Fruit fly (Drosophila melanogaster) whole organism, embryonic: ENCODE measurements around the gene Takl1.

Experiments used
- CG11695 ChIP-seq: fragments of 200-800 bp; sonication (Bioruptor generic); IDR thresholded peaks from 3 replicates; pipeline ENCODE4 v1.3.6; 2022; ENCODE audit warnings: missing biosample characterization, missing genetic modification characterization
- CG15073 ChIP-seq: fragments of 200-800 bp; sonication (Bioruptor generic); optimal IDR thresholded peaks from 2 replicates; lab custom pipeline; 2016; ENCODE audit warnings: missing biosample characterization, missing genetic modification characterization
- CG2129 ChIP-seq: fragments of 200-800 bp; sonication (Bioruptor generic); IDR thresholded peaks from 2 replicates; pipeline ENCODE4 v1.3.6; 2022; ENCODE audit warnings: missing biosample characterization, missing genetic modification characterization; ENCODE audit not compliant: partially characterized antibody
- CG2875 ChIP-seq: fragments of 200-800 bp; sonication (Bioruptor generic); optimal IDR thresholded peaks from 2 replicates; lab custom pipeline; 2017; ENCODE audit warnings: missing biosample characterization, mild to moderate bottlenecking, missing genetic modification characterization, missing genetic modification reagents
- CG3995 ChIP-seq: fragments of 200-800 bp; sonication (Bioruptor generic); optimal IDR thresholded peaks from 3 replicates; lab custom pipeline; 2016; ENCODE audit warnings: missing biosample characterization, missing genetic modification characterization
- CG4707 ChIP-seq: fragments of 200-800 bp; sonication (Bioruptor generic); optimal IDR thresholded peaks from 2 replicates; lab custom pipeline; 2018; ENCODE audit warnings: missing biosample characterization, mild to moderate bottlenecking, missing genetic modification characterization, moderate library complexity
- CG6791 ChIP-seq: fragments of 200-800 bp; sonication (Bioruptor generic); IDR thresholded peaks from 3 replicates; pipeline ENCODE4 v1.3.6; 2022; ENCODE audit warnings: missing biosample characterization, missing genetic modification characterization; ENCODE audit not compliant: partially characterized antibody
- CG9215 ChIP-seq: fragments of 200-800 bp; sonication (Bioruptor generic); IDR thresholded peaks from 2 replicates; pipeline ENCODE4 v1.3.6; 2022; ENCODE audit warnings: missing biosample characterization, missing genetic modification characterization
- Drgx ChIP-seq: fragments of 200-800 bp; sonication (Bioruptor generic); IDR thresholded peaks from 2 replicates; pipeline ENCODE4 v1.3.6; 2022; ENCODE audit warnings: missing biosample characterization, missing genetic modification characterization
- Gsc ChIP-seq: fragments of 200-800 bp; sonication (Bioruptor generic); IDR thresholded peaks from 2 replicates; pipeline ENCODE4 v1.3.6; 2022; ENCODE audit warnings: missing biosample characterization, missing genetic modification characterization
- H15 ChIP-seq: fragments of 200-800 bp; sonication (Bioruptor generic); IDR thresholded peaks from 3 replicates; pipeline ENCODE4 v1.3.6; 2022; ENCODE audit warnings: missing biosample characterization, missing genetic modification characterization
- Hr39 ChIP-seq: fragments of >200 bp; optimal IDR thresholded peaks from 2 replicates; lab custom pipeline; 2017
- NC2α ChIP-seq: fragments of 200-800 bp; sonication (Bioruptor generic); optimal IDR thresholded peaks from 2 replicates; lab custom pipeline; 2016; ENCODE audit warnings: missing biosample characterization, missing genetic modification characterization
- Rx ChIP-seq: fragments of 200-800 bp; sonication (Bioruptor generic); IDR thresholded peaks from 2 replicates; pipeline ENCODE4 v1.3.6; 2022; ENCODE audit warnings: missing biosample characterization, missing genetic modification characterization
- Trl ChIP-seq, 3 experiments: fragments of >200 bp in 2 of 3; fragments of 200-800 bp in 1 of 3; sonication (Bioruptor generic) in 1 of 3; optimal IDR thresholded peaks; 2 replicates in 1 of 3; 3 replicates in 2 of 3; lab custom pipeline; 2016 to 2017; ENCODE audit warnings: missing biosample characterization in 1 of 3, missing genetic modification characterization in 1 of 3
- bsh ChIP-seq, 2 experiments: fragments of 200-800 bp; sonication (Bioruptor generic); optimal IDR thresholded peaks; 2 replicates each; lab custom pipeline; 2017 to 2018; ENCODE audit warnings: mild to moderate bottlenecking in 2 of 2, missing biosample characterization in 2 of 2, missing genetic modification characterization in 2 of 2, moderate library complexity in 1 of 2
- cas ChIP-seq: fragments of 200-800 bp; sonication (Bioruptor generic); IDR thresholded peaks from 2 replicates; pipeline ENCODE4 v1.3.6; 2022; ENCODE audit warnings: missing biosample characterization, missing genetic modification characterization
- corto ChIP-seq: fragments of 200-800 bp; sonication (Bioruptor generic); optimal IDR thresholded peaks from 2 replicates; lab custom pipeline; 2016; ENCODE audit warnings: missing biosample characterization, mild to moderate bottlenecking, missing genetic modification characterization, moderate library complexity
- crp ChIP-seq, 2 experiments: fragments of 200-800 bp; sonication (Bioruptor generic); optimal IDR thresholded peaks; 2 replicates in 1 of 2; 3 replicates in 1 of 2; lab custom pipeline; 2017; ENCODE audit warnings: missing biosample characterization in 2 of 2, missing genetic modification characterization in 2 of 2, mild to moderate bottlenecking in 1 of 2, moderate library complexity in 1 of 2
- dan ChIP-seq: fragments of 200-800 bp; sonication (Bioruptor generic); IDR thresholded peaks from 2 replicates; pipeline ENCODE4 v1.3.6; 2022; ENCODE audit warnings: missing biosample characterization, missing genetic modification characterization
- en ChIP-seq: fragments of 200-800 bp; sonication (Bioruptor generic); optimal IDR thresholded peaks from 2 replicates; lab custom pipeline; 2016; ENCODE audit warnings: missing biosample characterization, missing genetic modification characterization
- grn ChIP-seq: fragments of 200-800 bp; sonication (Bioruptor generic); optimal IDR thresholded peaks from 3 replicates; lab custom pipeline; 2017; ENCODE audit warnings: missing biosample characterization, missing genetic modification characterization
- ken ChIP-seq: fragments of 200-800 bp; sonication (Bioruptor generic); IDR thresholded peaks from 3 replicates; pipeline ENCODE4 v1.3.6; 2022; ENCODE audit warnings: missing biosample characterization, missing genetic modification characterization
- lbe ChIP-seq: fragments of 200-800 bp; sonication (Bioruptor generic); optimal IDR thresholded peaks from 2 replicates; lab custom pipeline; 2016; ENCODE audit warnings: missing biosample characterization, mild to moderate bottlenecking, missing genetic modification characterization
- nom ChIP-seq: fragments of 200-800 bp; sonication (Bioruptor generic); optimal IDR thresholded peaks from 2 replicates; lab custom pipeline; 2017; ENCODE audit warnings: missing biosample characterization, missing genetic modification characterization, mild to moderate bottlenecking, moderate library complexity, missing genetic modification reagents
- p53 ChIP-seq: fragments of 200-800 bp; sonication (Bioruptor generic); optimal IDR thresholded peaks from 2 replicates; lab custom pipeline; 2016; ENCODE audit warnings: missing biosample characterization, missing genetic modification characterization
- scrt ChIP-seq: fragments of 200-800 bp; sonication (Bioruptor generic); optimal IDR thresholded peaks from 2 replicates; lab custom pipeline; 2018; ENCODE audit warnings: missing biosample characterization, mild to moderate bottlenecking, missing genetic modification characterization, moderate library complexity
- sens ChIP-seq: fragments of 200-800 bp; sonication (Bioruptor generic); peaks from one replicate; lab custom pipeline; 2016; ENCODE audit warnings: missing biosample characterization, missing genetic modification characterization
- zf30C ChIP-seq: fragments of 200-800 bp; sonication (Bioruptor generic); optimal IDR thresholded peaks from 3 replicates; lab custom pipeline; 2018; ENCODE audit warnings: missing biosample characterization, mild to moderate bottlenecking, missing genetic modification characterization

Takl1 gene

dm6 chr3R:20784436-20785368 is 12.3 kb upstream of the Takl1 start:
- peak in 1 of 2 experiments; percentile 45 for TF ChIP-seq bsh (GFP tag; optimal IDR thresholded peaks at IDR 0.05; lab: Kevin White, UChicago)
- peak; percentile 39 for TF ChIP-seq Hr39 (lab: Kevin White, UChicago)
- TF ChIP-seq grn: no peak
- no peak for TF ChIP-seq H15 (GFP tag; lab: Robert Waterston, UW)
- 0 out of 2 replicates have a peak, but pooled peaks have one; percentile 8 for TF ChIP-seq dan (GFP tag; lab: Robert Waterston, UW)
- no peak for TF ChIP-seq CG11695 (GFP tag; lab: Robert Waterston, UW)
- peak; percentile 72 for TF ChIP-seq Drgx (GFP tag; lab: Robert Waterston, UW)
- no peak for TF ChIP-seq scrt (GFP tag; lab: Kevin White, UChicago)
- peak; percentile 77 for TF ChIP-seq nom (GFP tag; lab: Kevin White, UChicago)
- TF ChIP-seq, all 482 proteins: peak for 5

- TF ChIP-seq nom (GFP tag; lab: Kevin White, UChicago) (peak; percentile 13), lbe (GFP tag; lab: Kevin White, UChicago) (peak; percentile 22), corto (GFP tag; lab: Kevin White, UChicago) (peak; percentile 12), p53 (no peak), Drgx (GFP tag; lab: Robert Waterston, UW) (peak; percentile 55; the same call in 1 of the 2 replicates), cas (GFP tag; lab: Robert Waterston, UW) (no peak), bsh (GFP tag; optimal IDR thresholded peaks at IDR 0.05; lab: Kevin White, UChicago) (peak in 1 of 2 experiments; percentile 54), CG3995 (GFP tag; lab: Kevin White, UChicago) (no peak), sens (GFP tag; lab: Kevin White, UChicago) (peak; percentile 28), CG4707 (GFP tag; lab: Kevin White, UChicago) (no peak)
- TF ChIP-seq, all 482 proteins: peak for 6
Measured at dm6 chr3R:20783714-20784435, 11.5 kb upstream of the Takl1 start.

- no peak for TF ChIP-seq crp (GFP tag; optimal IDR thresholded peaks at IDR 0.05; lab: Kevin White, UChicago)
- peak; percentile 82 for TF ChIP-seq Drgx (GFP tag; lab: Robert Waterston, UW)
- no peak for TF ChIP-seq en
- no peak for TF ChIP-seq zf30C (GFP tag; lab: Kevin White, UChicago)
- no peak for TF ChIP-seq CG2875 (GFP tag; lab: Kevin White, UChicago)
- TF ChIP-seq Rx (GFP tag; lab: Robert Waterston, UW): no peak
- peak; percentile 40 to 43 for TF ChIP-seq Trl (optimal IDR thresholded peaks at IDR 0.05; lab: Kevin White, UChicago)
- TF ChIP-seq Trl (GFP tag; optimal IDR thresholded peaks at IDR 0.05; lab: Kevin White, UChicago): no peak
- TF ChIP-seq corto (GFP tag; lab: Kevin White, UChicago): peak; percentile 40
- TF ChIP-seq Gsc: no peak
- 0 out of 3 replicates have a peak, but pooled peaks have one; percentile 7 for TF ChIP-seq CG6791 (GFP tag; lab: Robert Waterston, UW)
- no peak for TF ChIP-seq CG15073 (GFP tag; lab: Kevin White, UChicago)
- no peak for TF ChIP-seq NC2α (GFP tag; lab: Kevin White, UChicago)
- TF ChIP-seq ken: no peak
- TF ChIP-seq CG9215 (GFP tag; lab: Robert Waterston, UW): no peak
- peak; percentile 62 for TF ChIP-seq nom (GFP tag; lab: Kevin White, UChicago)
- peak; percentile 83 for TF ChIP-seq lbe (GFP tag; lab: Kevin White, UChicago)
- TF ChIP-seq CG2129 (GFP tag; lab: Robert Waterston, UW): no peak
Measured at dm6 chr3R:20782655-20783105, 10.3 kb upstream of the Takl1 start.
